Worm (Caenorhabditis elegans) whole organism, young adult: ENCODE data around the gene K09F6.6.

Experiments
- B0019.2 ChIP-seq: fragments of 200-800 bp; sonication (Bioruptor generic); conservative IDR thresholded peaks from 2 replicates; pipeline ENCODE4 v1.3.6; 2022; ENCODE audit warnings: missing genetic modification reagents, missing genetic modification characterization, missing compliant biosample characterization
- B0261.1 ChIP-seq: sonication (generic microtip); optimal IDR thresholded peaks from 2 replicates; lab custom pipeline; 2016; ENCODE audit warnings: mild to moderate bottlenecking, missing genetic modification characterization, moderate library complexity, missing compliant biosample characterization
- F22D6.2 ChIP-seq: sonication (generic microtip); optimal IDR thresholded peaks from 2 replicates; lab custom pipeline; 2016; ENCODE audit warnings: mild to moderate bottlenecking, missing genetic modification characterization, missing compliant biosample characterization
- F23B12.7 ChIP-seq: sonication (generic microtip); optimal IDR thresholded peaks from 2 replicates; lab custom pipeline; 2017; ENCODE audit warnings: missing genetic modification characterization, mild to moderate bottlenecking, missing compliant biosample characterization, antibody characterized with exemption, moderate library complexity; ENCODE audit not compliant: insufficient read depth
- F33H1.4 ChIP-seq: fragments of 200-800 bp; sonication (Bioruptor generic); IDR thresholded peaks from 2 replicates; pipeline ENCODE4 v1.3.6; 2022; ENCODE audit warnings: missing genetic modification reagents, missing genetic modification characterization, missing compliant biosample characterization
- F39B2.1 ChIP-seq: fragments of 200-800 bp; sonication (Bioruptor generic); IDR thresholded peaks from 2 replicates; pipeline ENCODE4 v1.3.6; 2022; ENCODE audit warnings: missing genetic modification reagents, missing genetic modification characterization, missing compliant biosample characterization
- F55B11.4 ChIP-seq: sonication (generic microtip); optimal IDR thresholded peaks from 2 replicates; lab custom pipeline; 2016; ENCODE audit warnings: missing compliant biosample characterization, missing genetic modification characterization, borderline replicate concordance; ENCODE audit not compliant: insufficient read depth
- Y53F4B.3 ChIP-seq: fragments of 200-800 bp; sonication (Bioruptor generic); IDR thresholded peaks from 2 replicates; pipeline ENCODE4 v1.3.6; 2022; ENCODE audit warnings: missing genetic modification reagents, missing genetic modification characterization, missing compliant biosample characterization
- Y67H2A.10 ChIP-seq: fragments of 200-800 bp; sonication (Bioruptor generic); conservative IDR thresholded peaks from 2 replicates; pipeline ENCODE4 v1.3.6; 2022; ENCODE audit warnings: missing genetic modification reagents, missing genetic modification characterization, missing compliant biosample characterization
- Y79H2A.3 ChIP-seq: fragments of 200-800 bp; sonication (Bioruptor generic); conservative IDR thresholded peaks from 2 replicates; pipeline ENCODE4 v1.3.6; 2022; ENCODE audit warnings: missing genetic modification reagents, missing genetic modification characterization, missing compliant biosample characterization
- aptf-2 ChIP-seq: fragments of 200-800 bp; sonication (Bioruptor generic); conservative IDR thresholded peaks from 2 replicates; pipeline ENCODE4 v1.3.6; 2022; ENCODE audit warnings: missing genetic modification reagents, missing genetic modification characterization, missing compliant biosample characterization
- attf-3 ChIP-seq: fragments of 200-800 bp; sonication (Bioruptor generic); conservative IDR thresholded peaks from 2 replicates; pipeline ENCODE4 v1.3.6; 2022; ENCODE audit warnings: missing genetic modification reagents, missing genetic modification characterization, missing compliant biosample characterization
- attf-6 ChIP-seq: fragments of 200-800 bp; sonication (Bioruptor generic); IDR thresholded peaks from 2 replicates; pipeline ENCODE4 v1.3.6; 2022; ENCODE audit warnings: missing genetic modification reagents, missing genetic modification characterization, missing compliant biosample characterization
- cebp-1 ChIP-seq, 2 experiments: fragments of 200-800 bp in 1 of 2; sonication (Bioruptor generic) in 1 of 2; sonication (generic microtip) in 1 of 2; IDR thresholded peaks in 1 of 2; optimal IDR thresholded peaks in 1 of 2; 2 replicates each; pipeline versions ENCODE4 v1.3.6 to Lab custom; 2017 to 2022; ENCODE audit warnings: missing compliant biosample characterization in 2 of 2, missing genetic modification characterization in 2 of 2, mild to moderate bottlenecking in 1 of 2, missing genetic modification reagents in 1 of 2, moderate library complexity in 1 of 2
- chd-7 ChIP-seq: sonication (generic microtip); optimal IDR thresholded peaks from 2 replicates; lab custom pipeline; 2016; ENCODE audit warnings: mild to moderate bottlenecking, missing genetic modification characterization, moderate library complexity, missing compliant biosample characterization
- gei-17 ChIP-seq: fragments of 200-800 bp; sonication (Bioruptor generic); optimal IDR thresholded peaks from 2 replicates; lab custom pipeline; 2018; ENCODE audit warnings: mild to moderate bottlenecking, missing genetic modification characterization, missing compliant biosample characterization
- him-1 ChIP-seq: sonication (generic microtip); optimal IDR thresholded peaks from 2 replicates; lab custom pipeline; 2016; ENCODE audit warnings: missing genotype, missing genetic modification reagents, missing genetic modification characterization, missing compliant biosample characterization
- hmg-20 ChIP-seq: fragments of 200-800 bp; sonication (Bioruptor generic); IDR thresholded peaks from 2 replicates; pipeline ENCODE4 v1.3.6; 2022; ENCODE audit warnings: missing genetic modification reagents, missing genetic modification characterization, missing compliant biosample characterization
- hsf-1 ChIP-seq: fragments of 200-800 bp; sonication (Bioruptor generic); IDR thresholded peaks from 2 replicates; pipeline ENCODE4 v1.3.6; 2022; ENCODE audit warnings: missing genetic modification reagents, missing genetic modification characterization, missing compliant biosample characterization
- lin-35 ChIP-seq, 3 experiments: fragments of 150-350 bp in 2 of 3; sonication (generic microtip) in 1 of 3; optimal IDR thresholded peaks; 2 replicates each; lab custom pipeline; 2014 to 2018; ENCODE audit warnings: missing biosample characterization in 3 of 3, missing genetic modification characterization in 3 of 3, missing genetic modification reagents in 3 of 3
- lir-1 ChIP-seq: fragments of 200-800 bp; sonication (Bioruptor generic); conservative IDR thresholded peaks from 2 replicates; pipeline ENCODE4 v1.3.6; 2022; ENCODE audit warnings: missing genetic modification reagents, missing genetic modification characterization, missing compliant biosample characterization
- madf-10 ChIP-seq: sonication (generic microtip); optimal IDR thresholded peaks from 2 replicates; lab custom pipeline; 2016; ENCODE audit warnings: mild to moderate bottlenecking, missing genetic modification characterization, missing compliant biosample characterization
- mel-28 ChIP-seq: sonication (generic microtip); optimal IDR thresholded peaks from 2 replicates; lab custom pipeline; 2016; ENCODE audit warnings: borderline replicate concordance, mild to moderate bottlenecking, missing genetic modification characterization, missing compliant biosample characterization
- nfya-1 ChIP-seq: sonication (generic microtip); optimal IDR thresholded peaks from 2 replicates; lab custom pipeline; 2017; ENCODE audit warnings: antibody characterized with exemption, missing compliant biosample characterization, missing genetic modification characterization, borderline replicate concordance; ENCODE audit not compliant: insufficient read depth
- nhr-80 ChIP-seq: sonication (generic microtip); optimal IDR thresholded peaks from 2 replicates; lab custom pipeline; 2016; ENCODE audit warnings: missing genetic modification characterization, missing compliant biosample characterization
- pbrm-1 ChIP-seq: fragments of 200-800 bp; sonication (Bioruptor generic); IDR thresholded peaks from 2 replicates; pipeline ENCODE4 v1.3.6; 2022; ENCODE audit warnings: missing genetic modification reagents, missing genetic modification characterization, missing compliant biosample characterization
- pha-4 ChIP-seq: fragments of 150-350 bp; sonication (generic microtip); optimal IDR thresholded peaks from 2 replicates; lab custom pipeline; 2014; ENCODE audit warnings: missing biosample characterization, missing genetic modification reagents, missing genetic modification characterization
- rpc-1 ChIP-seq, 2 experiments: fragments of 150-350 bp in 1 of 2; sonication (generic microtip) in 1 of 2; optimal IDR thresholded peaks; 2 replicates each; lab custom pipeline; 2014 to 2018; ENCODE audit warnings: missing biosample characterization in 1 of 2, missing genetic modification characterization in 1 of 2, missing genetic modification reagents in 1 of 2, missing genotype in 1 of 2
- snpc-1.1 ChIP-seq: sonication (generic microtip); optimal IDR thresholded peaks from 2 replicates; lab custom pipeline; 2017; ENCODE audit warnings: missing genetic modification characterization, mild to moderate bottlenecking, missing compliant biosample characterization, antibody characterized with exemption, moderate library complexity, missing genotype, missing genetic modification reagents; ENCODE audit not compliant: insufficient read depth
- snpc-1.3 ChIP-seq: sonication (generic microtip); optimal IDR thresholded peaks from 2 replicates; lab custom pipeline; 2017; ENCODE audit warnings: missing genetic modification characterization, mild to moderate bottlenecking, missing compliant biosample characterization, antibody characterized with exemption, moderate library complexity, missing genotype, missing genetic modification reagents; ENCODE audit not compliant: insufficient read depth
- somi-1 ChIP-seq: fragments of 200-800 bp; sonication (Bioruptor generic); optimal IDR thresholded peaks from 2 replicates; lab custom pipeline; 2018; ENCODE audit warnings: mild to moderate bottlenecking, missing genetic modification characterization, missing compliant biosample characterization
- tbp1 ChIP-seq: fragments of 200-800 bp; sonication (Bioruptor generic); optimal IDR thresholded peaks from 2 replicates; lab custom pipeline; 2018; ENCODE audit warnings: mild to moderate bottlenecking, missing genetic modification characterization, missing compliant biosample characterization
- unc-130 ChIP-seq: sonication (generic microtip); optimal IDR thresholded peaks from 2 replicates; lab custom pipeline; 2016; ENCODE audit warnings: missing genetic modification reagents, missing genetic modification characterization, missing compliant biosample characterization
- ztf-3 ChIP-seq: fragments of 200-800 bp; sonication (Bioruptor generic); optimal IDR thresholded peaks from 2 replicates; lab custom pipeline; 2018; ENCODE audit warnings: mild to moderate bottlenecking, missing genetic modification characterization, missing compliant biosample characterization

K09F6.6 gene

DNA sequence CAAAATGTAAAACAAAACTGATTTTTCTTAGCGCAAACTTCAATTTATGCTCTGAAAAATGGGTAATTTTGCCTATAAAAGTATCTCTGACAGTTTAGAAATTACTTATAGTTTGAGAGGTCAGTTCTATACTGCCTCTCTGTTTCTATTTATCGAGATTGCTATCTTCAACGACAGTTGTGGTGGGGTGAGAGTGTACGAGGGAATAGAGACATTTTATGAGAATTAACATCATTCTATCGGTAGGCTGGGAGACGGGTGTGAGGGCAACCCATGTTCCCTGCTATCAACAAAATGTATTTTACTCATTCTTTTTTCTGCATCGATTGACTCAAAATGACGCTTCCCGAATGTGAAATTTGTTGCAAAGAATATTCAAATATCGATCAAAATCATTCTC is 41.0 kb upstream of the K09F6.6 start, which contains the start of gene ZK1240.3 (continued):
- TF ChIP-seq chd-7 (tag; lab: Kevin White, UChicago) = no peak
- TF ChIP-seq, all 124 proteins: peak for 3

DNA sequence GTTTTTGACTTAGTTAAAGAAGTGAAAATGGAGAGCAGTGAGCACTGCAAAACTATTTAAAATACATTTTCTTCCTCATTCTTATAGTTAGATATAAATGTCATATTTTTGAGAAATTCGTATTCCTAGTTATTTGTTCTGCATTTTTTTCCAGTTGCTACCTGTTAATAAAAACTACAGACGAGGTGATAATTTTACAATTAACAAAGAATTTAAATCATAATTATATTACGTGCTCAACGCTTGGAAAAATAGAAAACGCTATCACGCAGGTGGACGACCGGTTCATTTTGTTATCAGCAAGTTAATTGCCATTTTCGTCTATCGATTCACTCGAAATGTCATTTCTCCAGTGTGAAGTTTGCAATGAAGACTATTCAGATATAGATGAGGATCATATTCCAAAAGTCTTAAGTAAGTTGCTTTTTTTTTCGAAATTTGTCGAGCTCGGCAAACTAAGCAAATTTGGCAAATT is 38.8 kb upstream of the K09F6.6 start, which contains the start of the genes ZK1240.5 and ZK1240.9:
TSS of gene ZK1240.5 (minus strand) at position 51 of the 475 bp plus-strand sequence.
TSS of gene ZK1240.9 (plus strand) at position 307 of the 475 bp plus-strand sequence.
- TF ChIP-seq pbrm-1 (GFP tag; lab: Robert Waterston, UW) (no peak), nhr-80 (tag; lab: Kevin White, UChicago) (peak; percentile 57)

DNA sequence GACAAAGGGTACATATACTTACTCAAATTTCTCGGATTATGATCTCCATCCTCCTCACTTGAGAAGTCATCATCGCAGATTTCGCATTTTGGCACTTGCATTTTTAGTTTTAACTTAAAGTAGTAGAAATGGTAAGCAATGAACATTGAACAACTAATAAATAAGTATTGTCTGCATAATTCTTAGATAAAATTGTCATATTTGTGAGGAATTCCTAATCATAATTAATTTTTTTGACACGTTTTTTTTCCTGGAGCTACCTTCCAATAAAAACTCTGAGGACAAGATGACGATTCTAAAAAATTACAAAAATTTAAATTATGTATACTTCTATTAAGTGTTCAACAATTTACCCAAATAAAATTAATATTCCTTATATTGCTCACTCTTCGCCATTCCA is 33.6 kb upstream of the K09F6.6 start, which contains the start of the genes trim-21 and B0281.1:
TSS of gene trim-21 (minus strand) at position 101 of the 400 bp plus-strand sequence.
TSS of gene B0281.1 (plus strand) at position 321 of the 400 bp plus-strand sequence.
- TF ChIP-seq tbp1 (GFP tag; lab: Kevin White, UChicago) (no peak), ztf-3 (GFP tag; lab: Kevin White, UChicago) (no peak)

DNA sequence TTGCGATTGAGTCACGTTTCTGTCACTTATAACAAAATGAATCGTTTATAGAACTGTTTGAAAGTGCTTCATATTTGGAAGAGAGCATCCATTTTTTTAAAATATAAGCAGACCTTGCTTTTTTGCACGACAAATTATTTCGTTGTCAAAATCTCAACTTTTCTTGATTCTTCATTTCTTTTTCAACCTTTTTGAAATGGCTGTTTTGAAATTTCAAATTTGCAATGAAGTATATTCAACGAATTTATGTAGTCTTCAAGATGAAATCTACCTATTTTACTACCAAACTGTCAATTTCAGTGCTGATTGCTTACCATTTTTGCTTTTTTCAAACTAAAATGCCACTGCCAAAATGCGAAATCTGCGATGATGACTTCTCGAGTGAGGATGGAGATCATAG is 27.6 kb upstream of the K09F6.6 start, which contains the start of gene B0281.3:
TSS of gene B0281.3 (plus strand) at position 301 of the 400 bp plus-strand sequence.
- TF ChIP-seq snpc-1.1 (tag; lab: Kevin White, UChicago) (no peak), F55B11.4 (no peak), Y53F4B.3 (GFP tag; lab: Robert Waterston, UW) (no peak), pha-4 (tag; lab: Kevin White, UChicago) (no peak), hmg-20 (no peak), F23B12.7 (tag; lab: Kevin White, UChicago) (no peak), somi-1 (GFP tag; lab: Kevin White, UChicago) (no peak), him-1 (tag; lab: Kevin White, UChicago) (no peak), lin-35 (GFP tag; optimal IDR thresholded peaks at IDR 0.05; lab: Kevin White, UChicago) (no peak), attf-6 (GFP tag; lab: Robert Waterston, UW) (no peak)

DNA sequence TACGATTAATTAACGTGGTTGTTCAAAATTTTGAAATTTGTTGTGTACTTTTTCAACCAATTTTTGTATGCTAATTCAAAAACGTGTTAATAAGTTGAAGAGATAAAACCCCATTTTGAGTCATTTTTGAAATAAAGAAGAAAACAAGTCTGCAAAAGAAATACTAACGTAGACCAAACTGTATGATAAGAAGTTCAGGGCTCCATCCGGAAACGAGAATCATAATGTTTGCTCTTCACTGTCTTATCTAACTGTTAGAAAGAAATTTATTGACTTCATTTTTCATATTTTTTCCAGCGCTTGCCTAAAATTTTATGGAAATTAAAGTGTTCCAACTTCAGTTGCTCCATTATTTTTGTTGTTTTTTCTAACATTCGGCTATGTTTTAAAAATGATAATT is 26.4 kb upstream of the K09F6.6 start:
- TF ChIP-seq gei-17 (GFP tag; lab: Kevin White, UChicago) = no peak
- peak; percentile 62 for TF ChIP-seq nhr-80 (tag; lab: Kevin White, UChicago)
- no peak for TF ChIP-seq snpc-1.1 (tag; lab: Kevin White, UChicago)
- no peak for TF ChIP-seq madf-10 (tag; lab: Kevin White, UChicago)
- TF ChIP-seq F39B2.1 (GFP tag; lab: Robert Waterston, UW) = no peak

DNA sequence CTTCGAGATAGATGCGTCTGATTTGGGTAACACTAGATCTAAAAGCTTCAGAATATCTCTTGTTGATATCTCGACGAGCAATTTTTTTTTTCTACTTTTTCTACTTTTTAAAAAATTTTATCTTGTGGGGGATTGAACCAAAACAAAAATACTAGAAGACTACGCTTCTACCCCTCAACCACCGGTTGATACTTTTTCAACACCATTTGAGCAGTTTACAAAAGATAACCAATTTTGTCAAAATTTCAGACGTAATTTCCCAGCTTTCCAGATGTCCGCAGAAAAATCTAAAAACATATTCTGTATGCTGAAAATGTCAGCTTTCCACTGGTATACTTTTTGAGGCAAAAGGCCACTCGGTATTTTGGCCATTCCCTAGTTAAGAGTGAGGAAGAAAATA is 25.5 kb upstream of the K09F6.6 start:
- TF ChIP-seq B0261.1 (tag; lab: Kevin White, UChicago) (peak; percentile 54), Y79H2A.3 (GFP tag; lab: Robert Waterston, UW) (no peak), rpc-1 (optimal IDR thresholded peaks at IDR 0.05; lab: Kevin White, UChicago) (peak; percentile 46), rpc-1 (tag; optimal IDR thresholded peaks at IDR 0.05; lab: Kevin White, UChicago) (peak; percentile 70), hsf-1 (GFP tag; lab: Robert Waterston, UW) (no peak), tbp1 (GFP tag; lab: Kevin White, UChicago) (peak; percentile 86), B0019.2 (GFP tag; lab: Robert Waterston, UW) (no peak)
- TF ChIP-seq, all 124 proteins: peak for 3

DNA sequence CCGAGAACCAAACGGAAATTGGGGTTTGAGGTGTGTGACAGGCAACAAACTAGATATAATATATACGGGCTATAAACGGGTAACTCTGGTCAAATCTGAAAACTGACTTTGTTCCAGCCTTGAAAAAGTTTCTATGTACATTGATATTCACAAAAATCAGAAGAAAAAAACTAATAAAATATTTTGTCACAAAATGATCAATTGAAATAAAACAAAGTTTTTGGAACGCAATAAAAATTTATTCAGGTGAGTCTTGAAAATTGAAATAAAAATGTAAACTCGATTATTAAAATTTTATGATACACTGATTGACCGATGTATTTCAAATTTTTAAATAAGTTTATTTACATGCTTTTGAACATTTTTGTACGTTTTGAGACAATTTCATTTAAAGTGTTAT is 23.2 kb upstream of the K09F6.6 start, which contains the start of gene B0281.6:
TSS of gene B0281.6 (minus strand) at position 101 of the 400 bp plus-strand sequence.
- TF ChIP-seq cebp-1 (GFP tag; IDR thresholded peaks at IDR 0.05; lab: Robert Waterston, UW) (no peak), cebp-1 (tag; optimal IDR thresholded peaks at IDR 0.05; lab: Kevin White, UChicago) (no peak), attf-3 (GFP tag; lab: Robert Waterston, UW) (no peak), F33H1.4 (GFP tag; lab: Robert Waterston, UW) (no peak), nfya-1 (tag; lab: Kevin White, UChicago) (no peak), unc-130 (GFP tag; lab: Kevin White, UChicago) (no peak), lir-1 (GFP tag; lab: Robert Waterston, UW) (no peak), aptf-2 (GFP tag; lab: Robert Waterston, UW) (no peak), tbp1 (GFP tag; lab: Kevin White, UChicago) (no peak), nhr-80 (tag; lab: Kevin White, UChicago) (no peak), mel-28 (tag; lab: Kevin White, UChicago) (no peak), snpc-1.3 (tag; lab: Kevin White, UChicago) (no peak), Y67H2A.10 (GFP tag; lab: Robert Waterston, UW) (no peak), F22D6.2 (tag; lab: Kevin White, UChicago) (no peak)
